Worm (Caenorhabditis elegans): Measurements from ENCODE around the gene his-31.

The his-31 gene

ce11 chrIV:8377501-8377900 lies 43.7 kb upstream of the his-31 start, which contains the start of gene D2096.7:
Gene D2096.7 (minus strand): TSS chrIV:8377630.
- TF ChIP-seq lin-35 (GFP tag; optimal IDR thresholded peaks at IDR 0.05): no peak
- 0 out of 2 replicates have a peak, but pooled peaks have one; percentile 11 for TF ChIP-seq grh-1 (GFP tag; IDR thresholded peaks at IDR 0.05)
- peak; percentile 43 for TF ChIP-seq aly-2 (tag; optimal IDR thresholded peaks at IDR 0.05)

DNA sequence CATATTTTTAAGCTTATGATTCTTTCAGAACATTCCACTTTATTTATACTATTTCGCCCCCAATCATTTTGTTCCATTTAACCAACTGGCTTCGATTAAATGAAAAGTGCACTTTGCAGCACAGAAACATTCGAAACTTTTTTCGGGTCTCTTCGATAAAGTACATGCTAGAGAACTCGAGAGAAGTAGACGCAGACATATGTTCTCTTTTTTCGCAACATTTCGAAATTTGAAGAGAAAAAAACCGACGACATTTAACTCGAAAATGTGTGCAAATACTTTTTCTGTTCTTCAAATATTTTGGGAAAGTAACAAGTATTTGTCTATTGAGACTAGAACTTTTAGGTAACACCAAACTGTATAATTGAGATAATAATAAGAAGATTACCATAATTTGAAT lies 43.1 kb upstream of the his-31 start:
- TF ChIP-seq nhr-77 (tag; optimal IDR thresholded peaks at IDR 0.05) (peak; percentile 38), skn-1 (tag; optimal IDR thresholded peaks at IDR 0.05) (peak; percentile 72), ceh-82 (tag; optimal IDR thresholded peaks at IDR 0.05) (peak in 2 of 3 experiments; percentile 2 to 38), elt-3 (tag; optimal IDR thresholded peaks at IDR 0.05) (no peak), lir-3 (tag; optimal IDR thresholded peaks at IDR 0.05; ENCODE audit: poor library complexity) (no peak), lin-14 (GFP tag; optimal IDR thresholded peaks at IDR 0.05) (peak; percentile 46), ceh-90 (tag; optimal IDR thresholded peaks at IDR 0.05) (no peak), mab-9 (GFP tag; IDR thresholded peaks at IDR 0.05) (no peak), nhr-11 (tag; optimal IDR thresholded peaks at IDR 0.05) (no peak), lsy-2 (tag; optimal IDR thresholded peaks at IDR 0.05) (peak in 1 of 2 experiments; percentile 32), nhr-76 (tag; optimal IDR thresholded peaks at IDR 0.05) (no peak), hpl-2 (GFP tag; optimal IDR thresholded peaks at IDR 0.05) (no peak), rnt-1 (tag; optimal IDR thresholded peaks at IDR 0.05) (peak; percentile 12), ceh-63 (GFP tag; optimal IDR thresholded peaks at IDR 0.05) (no peak), mep-1 (tag; optimal IDR thresholded peaks at IDR 0.05) (peak; percentile 36), efl-1 (optimal IDR thresholded peaks at IDR 0.05) (peak in 1 of 2 experiments; percentile 27), efl-1 (GFP tag; optimal IDR thresholded peaks at IDR 0.05 in 1 of 2) (no peak), nhr-28 (tag; optimal IDR thresholded peaks at IDR 0.05) (no peak), isw-1 (GFP tag; IDR thresholded peaks at IDR 0.05) (no peak), dsc-1 (tag; optimal IDR thresholded peaks at IDR 0.05) (peak; percentile 58), fkh-10 (GFP tag; optimal IDR thresholded peaks at IDR 0.05) (no peak), lin-35 (GFP tag; optimal IDR thresholded peaks at IDR 0.05) (peak in 1 of 2 experiments; percentile 16), ces-1 (GFP tag; optimal IDR thresholded peaks at IDR 0.05) (no peak), lin-39 (tag; optimal IDR thresholded peaks at IDR 0.05) (no peak), C04F5.9 (tag; optimal IDR thresholded peaks at IDR 0.05) (no peak), fkh-8 (tag; optimal IDR thresholded peaks at IDR 0.05) (no peak), nhr-71 (tag; optimal IDR thresholded peaks at IDR 0.05) (peak; percentile 9)

DNA sequence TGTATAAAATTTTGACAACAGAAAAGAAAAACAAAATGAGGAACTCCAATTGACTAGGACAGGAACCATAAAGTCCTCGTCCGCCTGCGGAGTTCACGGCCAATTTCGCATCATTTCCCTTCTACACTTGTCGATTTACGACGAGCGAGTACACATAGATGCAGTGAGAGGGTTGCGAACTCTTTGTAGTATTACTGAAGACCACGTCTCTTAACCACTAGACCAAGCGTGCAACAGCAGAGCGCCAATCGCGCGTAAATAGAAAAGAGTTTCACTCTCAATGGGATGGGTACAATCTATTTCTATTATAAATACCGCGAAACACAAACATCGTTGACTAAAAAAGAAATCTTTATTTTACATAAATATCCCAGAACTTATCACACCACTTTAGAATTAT lies 41.6 kb upstream of the his-31 start:
- TF ChIP-seq hlh-4 (tag; optimal IDR thresholded peaks at IDR 0.05) (no peak), mep-1 (tag; optimal IDR thresholded peaks at IDR 0.05) (peak; percentile 94), lsy-2 (tag; optimal IDR thresholded peaks at IDR 0.05) (peak; percentile 77 to 87), lin-35 (GFP tag; optimal IDR thresholded peaks at IDR 0.05) (peak; percentile 78 to 88), nhr-76 (tag; optimal IDR thresholded peaks at IDR 0.05) (no peak), C34B4.2 (tag; optimal IDR thresholded peaks at IDR 0.05) (no peak), sptf-1 (tag; optimal IDR thresholded peaks at IDR 0.05) (no peak), nhr-90 (tag; optimal IDR thresholded peaks at IDR 0.05; ENCODE audit: poor library complexity) (peak; percentile 87), ceh-82 (tag; optimal IDR thresholded peaks at IDR 0.05) (peak; percentile 48 to 88 (median 67)), efl-1 (optimal IDR thresholded peaks at IDR 0.05) (peak; percentile 63 to 75), efl-1 (GFP tag; optimal IDR thresholded peaks at IDR 0.05 in 1 of 2) (peak; percentile 56 to 93), ceh-88 (GFP tag; IDR thresholded peaks at IDR 0.05) (peak; percentile 63), nhr-11 (tag; optimal IDR thresholded peaks at IDR 0.05) (no peak), nhr-84 (tag; optimal IDR thresholded peaks at IDR 0.05) (no peak), ces-1 (GFP tag; optimal IDR thresholded peaks at IDR 0.05) (no peak), aly-2 (tag; optimal IDR thresholded peaks at IDR 0.05) (peak; percentile 79), dpl-1 (GFP tag; optimal IDR thresholded peaks at IDR 0.05) (peak; percentile 59 to 67 (median 65)), nhr-71 (tag; optimal IDR thresholded peaks at IDR 0.05) (peak; percentile 91), lin-14 (GFP tag; optimal IDR thresholded peaks at IDR 0.05) (peak; percentile 83), mab-9 (GFP tag; IDR thresholded peaks at IDR 0.05) (peak; percentile 73), sup-37 (GFP tag; optimal IDR thresholded peaks at IDR 0.05) (no peak), swsn-7 (tag; optimal IDR thresholded peaks at IDR 0.05) (peak; percentile 88), elt-3 (tag; optimal IDR thresholded peaks at IDR 0.05) (peak in 2 of 6 experiments; percentile 52 to 55), tlp-1 (tag; optimal IDR thresholded peaks at IDR 0.05) (no peak), ceh-63 (GFP tag; optimal IDR thresholded peaks at IDR 0.05) (peak; percentile 37), fkh-8 (tag; optimal IDR thresholded peaks at IDR 0.05) (peak; percentile 59), xbp-1 (tag; optimal IDR thresholded peaks at IDR 0.05) (peak; percentile 85), aha-1 (tag; optimal IDR thresholded peaks at IDR 0.05) (no peak), hpl-2 (GFP tag; optimal IDR thresholded peaks at IDR 0.05) (peak; percentile 76), egl-13 (tag; optimal IDR thresholded peaks at IDR 0.05) (peak; percentile 55), grh-1 (GFP tag; IDR thresholded peaks at IDR 0.05) (0 out of 2 replicates have a peak, but pooled peaks have one; percentile 11), dsc-1 (tag; optimal IDR thresholded peaks at IDR 0.05) (peak; percentile 83), egl-27 (tag; optimal IDR thresholded peaks at IDR 0.05) (peak in 1 of 2 experiments; percentile 2), nhr-28 (tag; optimal IDR thresholded peaks at IDR 0.05) (no peak), hlh-17 (GFP tag; optimal IDR thresholded peaks at IDR 0.05; ENCODE audit: borderline replicate concordance) (no peak), rnt-1 (tag; optimal IDR thresholded peaks at IDR 0.05) (peak; percentile 82), unc-130 (tag; optimal IDR thresholded peaks at IDR 0.05) (peak; percentile 62)

Data from whole organism, L1 larva.